Worm (Caenorhabditis elegans): ENCODE measurements around the gene F01G10.10.

The F01G10.10 gene

DNA sequence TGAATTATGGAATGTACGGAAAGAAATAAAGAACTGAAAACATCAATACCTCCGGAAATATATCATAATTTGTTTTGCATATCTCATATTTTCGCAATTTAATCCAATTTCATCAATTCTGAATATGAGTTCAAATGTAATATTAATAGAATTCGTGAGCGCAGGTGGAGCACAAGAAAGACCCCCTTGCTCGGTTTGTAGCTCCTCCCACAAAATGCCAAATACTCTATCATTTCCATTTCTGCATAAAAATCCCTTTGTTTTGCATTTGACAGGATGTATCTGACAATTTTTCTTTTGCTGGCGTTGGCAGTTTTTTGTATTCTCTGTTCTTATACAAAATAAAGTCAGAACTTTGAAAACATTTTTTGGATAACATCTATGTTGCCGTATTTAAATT, 29.1 kb downstream of the F01G10.10 start:
- no peak for TF ChIP-seq sox-4 (tag; optimal IDR thresholded peaks at IDR 0.05)
- TF ChIP-seq syd-9 (tag; optimal IDR thresholded peaks at IDR 0.05) = no peak
- TF ChIP-seq che-1 (tag; optimal IDR thresholded peaks at IDR 0.05) = no peak
- no peak for TF ChIP-seq fkh-10 (GFP tag; optimal IDR thresholded peaks at IDR 0.05)
- no peak for TF ChIP-seq mec-3 (tag; optimal IDR thresholded peaks at IDR 0.05; ENCODE audit: borderline replicate concordance)
- TF ChIP-seq ztf-16 (tag; optimal IDR thresholded peaks at IDR 0.05) = no peak
- no peak for TF ChIP-seq ceh-6 (GFP tag; optimal IDR thresholded peaks at IDR 0.05)
- TF ChIP-seq unc-3 (GFP tag; conservative IDR thresholded peaks at IDR 0.05) = no peak
- no peak for TF ChIP-seq unc-3 (tag; optimal IDR thresholded peaks at IDR 0.05)
- TF ChIP-seq unc-55 (GFP tag; optimal IDR thresholded peaks at IDR 0.05) = no peak
- TF ChIP-seq F13H6.1 (tag; optimal IDR thresholded peaks at IDR 0.05) = no peak
- TF ChIP-seq ceh-48 (tag; optimal IDR thresholded peaks at IDR 0.05) = no peak
- TF ChIP-seq T23F11.4 (GFP tag; optimal IDR thresholded peaks at IDR 0.05) = no peak
- TF ChIP-seq gmeb-2 (tag; optimal IDR thresholded peaks at IDR 0.05) = no peak

DNA sequence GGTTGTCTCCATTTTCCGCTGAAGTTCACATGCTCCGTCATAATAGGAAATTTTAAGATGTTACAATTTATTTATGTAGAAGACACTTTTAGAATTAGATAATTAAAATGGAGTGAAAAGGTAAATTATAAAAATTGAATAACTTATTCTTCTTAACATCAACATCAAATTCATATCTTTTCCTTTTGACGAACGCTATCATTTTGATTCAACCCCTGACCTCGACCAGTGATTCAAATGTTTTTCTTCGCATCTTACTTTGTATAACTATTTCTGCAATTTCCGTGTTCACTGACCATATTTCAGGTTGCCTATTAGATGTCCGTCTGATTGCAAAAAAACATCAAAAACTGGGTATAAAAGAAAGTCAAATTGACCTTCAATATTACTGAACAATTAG, 31.0 kb downstream of the F01G10.10 start, which contains the start of gene Y43C5A.7:
Gene Y43C5A.7 (plus strand): TSS at position 301 of the 400 bp plus-strand sequence.
- no peak for TF ChIP-seq pat-9 (tag; optimal IDR thresholded peaks at IDR 0.05)
- no peak for TF ChIP-seq che-1 (tag; optimal IDR thresholded peaks at IDR 0.05)
- TF ChIP-seq pag-3 (tag; optimal IDR thresholded peaks at IDR 0.05; ENCODE audit: borderline replicate concordance) = no peak
- no peak for TF ChIP-seq ceh-22 (tag; optimal IDR thresholded peaks at IDR 0.05)
- TF ChIP-seq Y22D7AL.16 (tag; optimal IDR thresholded peaks at IDR 0.05) = no peak
- no peak for TF ChIP-seq ceh-2 (tag; optimal IDR thresholded peaks at IDR 0.05)
- no peak for TF ChIP-seq ceh-18 (tag; optimal IDR thresholded peaks at IDR 0.05)
- TF ChIP-seq ceh-6 (GFP tag; optimal IDR thresholded peaks at IDR 0.05) = no peak
- TF ChIP-seq elt-2 (tag; optimal IDR thresholded peaks at IDR 0.05) = no peak

DNA sequence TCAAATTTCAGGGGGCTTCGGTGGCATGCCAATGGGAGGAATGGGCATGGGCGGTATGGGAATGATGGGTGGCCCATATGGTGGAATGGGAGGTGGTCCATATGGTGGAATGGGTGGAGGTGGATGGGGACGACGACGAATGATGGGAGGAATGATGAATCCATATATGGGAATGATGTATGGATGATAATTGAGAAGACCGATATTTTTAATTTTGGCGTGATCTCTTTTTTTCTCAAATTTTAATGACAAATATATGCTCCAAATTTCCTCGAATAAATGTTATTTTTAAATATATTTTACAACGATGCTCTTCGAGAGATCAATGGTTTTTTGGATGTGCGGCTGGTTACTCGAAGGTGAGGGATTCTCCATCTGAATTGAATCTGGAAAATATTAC, 31.8 kb downstream of the F01G10.10 start, which contains the start of gene Y43C5A.4:
Gene Y43C5A.4 (plus strand): TSS at position 301 of the 400 bp plus-strand sequence.
- TF ChIP-seq ceh-14 (tag; optimal IDR thresholded peaks at IDR 0.05) (no peak), eyg-1 (tag; optimal IDR thresholded peaks at IDR 0.05) (no peak), ceh-22 (tag; optimal IDR thresholded peaks at IDR 0.05) (no peak), ceh-6 (GFP tag; optimal IDR thresholded peaks at IDR 0.05) (no peak), F13H6.1 (tag; optimal IDR thresholded peaks at IDR 0.05) (no peak), pros-1 (tag; optimal IDR thresholded peaks at IDR 0.05) (no peak), tbx-7 (tag; optimal IDR thresholded peaks at IDR 0.05) (no peak), unc-3 (GFP tag; conservative IDR thresholded peaks at IDR 0.05) (no peak), unc-3 (tag; optimal IDR thresholded peaks at IDR 0.05) (no peak), zip-5 (tag; optimal IDR thresholded peaks at IDR 0.05) (no peak), ceh-31 (tag; optimal IDR thresholded peaks at IDR 0.05) (no peak), ceh-2 (tag; optimal IDR thresholded peaks at IDR 0.05) (no peak), K09A11.1 (tag; optimal IDR thresholded peaks at IDR 0.05; ENCODE audit: insufficient read depth) (no peak), hlh-15 (tag; optimal IDR thresholded peaks at IDR 0.05) (no peak), Y22D7AL.16 (tag; optimal IDR thresholded peaks at IDR 0.05) (no peak)

DNA sequence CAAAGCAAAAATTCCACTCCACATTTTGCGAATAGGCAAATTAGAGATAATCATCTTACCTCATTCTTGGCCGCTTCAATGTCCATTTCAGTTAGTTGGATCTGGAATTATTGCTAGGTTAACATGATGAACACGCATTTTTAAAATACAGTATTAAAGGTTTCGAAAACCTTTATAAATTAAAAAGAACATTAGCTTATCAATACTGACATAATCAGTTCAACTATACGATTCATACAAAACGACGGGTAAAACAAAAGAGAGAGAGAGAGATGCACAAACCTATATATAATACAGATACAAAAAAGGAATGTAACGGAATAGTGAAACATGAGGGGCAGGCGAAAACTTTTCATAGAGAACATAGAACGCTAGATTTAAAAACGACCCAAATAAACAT, 35.5 kb downstream of the F01G10.10 start, which contains the start of gene thk-1:
Gene thk-1 (minus strand): TSS at position 101 of the 400 bp plus-strand sequence.
- TF ChIP-seq F13H6.1 (tag; optimal IDR thresholded peaks at IDR 0.05) (no peak), ceh-19 (GFP tag; optimal IDR thresholded peaks at IDR 0.05) (no peak), K09A11.1 (tag; optimal IDR thresholded peaks at IDR 0.05; ENCODE audit: insufficient read depth) (no peak), ama-1 (optimal IDR thresholded peaks at IDR 0.05) (no peak), ceh-22 (tag; optimal IDR thresholded peaks at IDR 0.05) (no peak), K02D7.2 (tag; optimal IDR thresholded peaks at IDR 0.05) (no peak), ceh-14 (tag; optimal IDR thresholded peaks at IDR 0.05) (no peak), pat-9 (tag; optimal IDR thresholded peaks at IDR 0.05) (no peak), sox-4 (tag; optimal IDR thresholded peaks at IDR 0.05) (no peak), ttx-3 (tag; optimal IDR thresholded peaks at IDR 0.05) (no peak), Y22D7AL.16 (tag; optimal IDR thresholded peaks at IDR 0.05) (no peak), ref-2 (tag; optimal IDR thresholded peaks at IDR 0.05) (no peak), madf-2 (tag; optimal IDR thresholded peaks at IDR 0.05) (no peak), odd-2 (tag; optimal IDR thresholded peaks at IDR 0.05) (no peak)

All from whole organism, late embryonic.